Fruit fly (Drosophila melanogaster) whole organism, embryonic: ENCODE data around the gene Fas3.

Source experiments
- Ada2b ChIP-seq: fragments of 200-800 bp; sonication (Bioruptor generic); IDR thresholded peaks from 2 replicates; pipeline ENCODE4 v1.3.6; 2022; ENCODE audit warnings: missing biosample characterization, missing genetic modification characterization
- Blimp-1 ChIP-seq: fragments of 200-800 bp; sonication (Bioruptor generic); optimal IDR thresholded peaks from 3 replicates; lab custom pipeline; 2018; ENCODE audit warnings: missing biosample characterization, missing genetic modification characterization, mild to moderate bottlenecking, moderate library complexity, missing genetic modification reagents
- CG10267 ChIP-seq: fragments of 200-800 bp; sonication (Bioruptor generic); optimal IDR thresholded peaks from 2 replicates; lab custom pipeline; 2018; ENCODE audit warnings: missing biosample characterization, mild to moderate bottlenecking, missing genetic modification characterization, moderate library complexity
- CG10565 ChIP-seq: fragments of 200-800 bp; sonication (Bioruptor generic); optimal IDR thresholded peaks from 3 replicates; lab custom pipeline; 2016; ENCODE audit warnings: missing biosample characterization, mild to moderate bottlenecking, missing genetic modification characterization
- CG11560 ChIP-seq: fragments of 200-800 bp; sonication (Bioruptor generic); IDR thresholded peaks from 3 replicates; pipeline ENCODE4 v1.3.6; 2022; ENCODE audit warnings: missing biosample characterization, missing genetic modification characterization
- CG12299 ChIP-seq: fragments of 200-800 bp; sonication (Bioruptor generic); optimal IDR thresholded peaks from 2 replicates; lab custom pipeline; 2018; ENCODE audit warnings: missing biosample characterization, mild to moderate bottlenecking, missing genetic modification characterization
- CG12391 ChIP-seq: fragments of 200-800 bp; sonication (Bioruptor generic); optimal IDR thresholded peaks from 3 replicates; lab custom pipeline; 2018; ENCODE audit warnings: missing biosample characterization, mild to moderate bottlenecking, missing genetic modification characterization, moderate library complexity
- CG17186 ChIP-seq: fragments of 200-800 bp; sonication (Bioruptor generic); optimal IDR thresholded peaks from 3 replicates; lab custom pipeline; 2017; ENCODE audit warnings: missing biosample characterization, missing genetic modification reagents, missing genetic modification characterization
- CG17802 ChIP-seq: fragments of 200-800 bp; sonication (Bioruptor generic); optimal IDR thresholded peaks from 2 replicates; lab custom pipeline; 2018; ENCODE audit warnings: missing biosample characterization, mild to moderate bottlenecking, missing genetic modification characterization, moderate library complexity
- CG18262 ChIP-seq: fragments of 200-800 bp; optimal IDR thresholded peaks from 3 replicates; lab custom pipeline; 2019; ENCODE audit warnings: missing biosample characterization, mild to moderate bottlenecking, missing genetic modification characterization, moderate library complexity
- CG18764 ChIP-seq: fragments of 200-800 bp; sonication (Bioruptor generic); optimal IDR thresholded peaks from 3 replicates; lab custom pipeline; 2016; ENCODE audit warnings: missing biosample characterization, missing genetic modification characterization
- CG2678 ChIP-seq: fragments of 200-800 bp; sonication (Bioruptor generic); optimal IDR thresholded peaks from 3 replicates; lab custom pipeline; 2019; ENCODE audit warnings: missing biosample characterization, mild to moderate bottlenecking, missing genetic modification characterization, moderate library complexity
- CG2712 ChIP-seq: fragments of 200-800 bp; optimal IDR thresholded peaks from 3 replicates; lab custom pipeline; 2019; ENCODE audit warnings: missing biosample characterization, mild to moderate bottlenecking, missing genetic modification characterization, moderate library complexity
- CG2889 ChIP-seq: fragments of 200-800 bp; sonication (Bioruptor generic); IDR thresholded peaks from 3 replicates; pipeline ENCODE4 v1.3.6; 2022; ENCODE audit warnings: missing biosample characterization, missing genetic modification characterization
- CG31224 ChIP-seq: fragments of 200-800 bp; sonication (Bioruptor generic); IDR thresholded peaks from 2 replicates; pipeline ENCODE4 v1.3.6; 2022; ENCODE audit warnings: missing biosample characterization, missing genetic modification characterization
- CG4404 ChIP-seq: fragments of 200-800 bp; sonication (Bioruptor generic); IDR thresholded peaks from 2 replicates; pipeline ENCODE4 v1.3.6; 2022; ENCODE audit warnings: missing biosample characterization, missing genetic modification characterization
- CG6689 ChIP-seq: fragments of 200-800 bp; sonication (Bioruptor generic); IDR thresholded peaks from 2 replicates; pipeline ENCODE4 v1.3.6; 2022; ENCODE audit warnings: missing biosample characterization, missing genetic modification characterization
- CG7745 ChIP-seq: fragments of 200-800 bp; sonication (Bioruptor generic); optimal IDR thresholded peaks from 2 replicates; lab custom pipeline; 2018; ENCODE audit warnings: missing biosample characterization, mild to moderate bottlenecking, missing genetic modification characterization, moderate library complexity
- CG8478 ChIP-seq: fragments of >200 bp; optimal IDR thresholded peaks from 2 replicates; lab custom pipeline; 2018
- CTCF ChIP-seq: fragments of 200-800 bp; sonication (Bioruptor generic); optimal IDR thresholded peaks from 2 replicates; lab custom pipeline; 2017; ENCODE audit warnings: missing biosample characterization, mild to moderate bottlenecking, missing genetic modification characterization, moderate library complexity
- Dek ChIP-seq: fragments of 200-800 bp; sonication (Bioruptor generic); optimal IDR thresholded peaks from 3 replicates; lab custom pipeline; 2019; ENCODE audit warnings: missing biosample characterization, mild to moderate bottlenecking, missing genetic modification characterization, moderate library complexity
- Drgx ChIP-seq: fragments of 200-800 bp; sonication (Bioruptor generic); IDR thresholded peaks from 2 replicates; pipeline ENCODE4 v1.3.6; 2022; ENCODE audit warnings: missing biosample characterization, missing genetic modification characterization
- E2f1 ChIP-seq: fragments of 200-800 bp; sonication (Bioruptor generic); IDR thresholded peaks from 2 replicates; pipeline ENCODE4 v1.3.6; 2022; ENCODE audit warnings: missing biosample characterization, missing genetic modification characterization
- Ets65A ChIP-seq: fragments of 200-800 bp; sonication (Bioruptor generic); peaks from one replicate; lab custom pipeline; 2016; ENCODE audit warnings: missing biosample characterization, missing genetic modification characterization
- HLH54F ChIP-seq: fragments of 200-800 bp; sonication (Bioruptor generic); optimal IDR thresholded peaks from 3 replicates; lab custom pipeline; 2016; ENCODE audit warnings: missing biosample characterization, missing genetic modification characterization
- Hand ChIP-seq: fragments of 200-800 bp; sonication (Bioruptor generic); optimal IDR thresholded peaks from 2 replicates; lab custom pipeline; 2017; ENCODE audit warnings: mild to moderate bottlenecking, missing biosample characterization, missing genetic modification reagents, missing genetic modification characterization
- Nf-YB ChIP-seq: fragments of 200-800 bp; sonication (Bioruptor generic); optimal IDR thresholded peaks from 3 replicates; lab custom pipeline; 2019; ENCODE audit warnings: missing biosample characterization, mild to moderate bottlenecking, missing genetic modification characterization, moderate library complexity
- Nf-YC ChIP-seq: fragments of 200-800 bp; optimal IDR thresholded peaks from 3 replicates; lab custom pipeline; 2019; ENCODE audit warnings: missing biosample characterization, mild to moderate bottlenecking, missing genetic modification characterization, moderate library complexity
- YL-1 ChIP-seq: fragments of 200-800 bp; sonication (Bioruptor generic); optimal IDR thresholded peaks from 3 replicates; lab custom pipeline; 2017; ENCODE audit warnings: missing biosample characterization, mild to moderate bottlenecking, missing genetic modification characterization
- ab ChIP-seq: fragments of 200-800 bp; sonication (Bioruptor generic); optimal IDR thresholded peaks from 2 replicates; lab custom pipeline; 2016; ENCODE audit warnings: missing biosample characterization, missing genetic modification characterization
- bsh ChIP-seq, 2 experiments: fragments of 200-800 bp; sonication (Bioruptor generic); optimal IDR thresholded peaks; 2 replicates each; lab custom pipeline; 2017 to 2018; ENCODE audit warnings: mild to moderate bottlenecking in 2 of 2, missing biosample characterization in 2 of 2, missing genetic modification characterization in 2 of 2, moderate library complexity in 1 of 2
- chinmo ChIP-seq: fragments of 200-800 bp; sonication (Bioruptor generic); IDR thresholded peaks from 4 replicates; pipeline ENCODE4 v1.3.6; 2022; ENCODE audit warnings: missing biosample characterization, missing genetic modification characterization; ENCODE audit not compliant: partially characterized antibody
- fd96Cb ChIP-seq: fragments of 200-800 bp; sonication (Bioruptor generic); optimal IDR thresholded peaks from 2 replicates; lab custom pipeline; 2018; ENCODE audit warnings: missing biosample characterization, mild to moderate bottlenecking, missing genetic modification characterization, moderate library complexity
- gcm2 ChIP-seq: fragments of 200-800 bp; sonication (Bioruptor generic); optimal IDR thresholded peaks from 2 replicates; lab custom pipeline; 2016; ENCODE audit warnings: missing biosample characterization, missing genetic modification characterization
- grau ChIP-seq: fragments of 200-800 bp; optimal IDR thresholded peaks from 3 replicates; lab custom pipeline; 2019; ENCODE audit warnings: missing biosample characterization, mild to moderate bottlenecking, missing genetic modification characterization, moderate library complexity
- lola ChIP-seq, 3 experiments: fragments of >200 bp in 2 of 3; fragments of 200-800 bp in 1 of 3; sonication (Bioruptor generic) in 1 of 3; optimal IDR thresholded peaks; 2 replicates each; lab custom pipeline; 2017 to 2019; ENCODE audit warnings: missing biosample characterization in 3 of 3, missing genetic modification characterization in 3 of 3, mild to moderate bottlenecking in 1 of 3, moderate library complexity in 1 of 3
- lov ChIP-seq, 2 experiments: fragments of 200-800 bp in 1 of 2; fragments of >200 bp in 1 of 2; sonication (Bioruptor generic) in 1 of 2; IDR thresholded peaks in 1 of 2; optimal IDR thresholded peaks in 1 of 2; 2 replicates in 1 of 2; 3 replicates in 1 of 2; pipeline versions ENCODE4 v1.3.6 to Lab custom; 2017 to 2022; ENCODE audit warnings: missing biosample characterization in 1 of 2, missing genetic modification characterization in 1 of 2
- pnt ChIP-seq: fragments of 200-800 bp; sonication (Bioruptor generic); optimal IDR thresholded peaks from 3 replicates; lab custom pipeline; 2016; ENCODE audit warnings: missing biosample characterization, missing genetic modification characterization
- ranshi ChIP-seq: fragments of 200-800 bp; sonication (Bioruptor generic); IDR thresholded peaks from 2 replicates; pipeline ENCODE4 v1.3.6; 2022; ENCODE audit warnings: missing biosample characterization, missing genetic modification characterization
- sd ChIP-seq: fragments of 200-800 bp; sonication (Bioruptor generic); optimal IDR thresholded peaks from 3 replicates; lab custom pipeline; 2018; ENCODE audit warnings: missing biosample characterization, mild to moderate bottlenecking, missing genetic modification characterization, moderate library complexity
- sens ChIP-seq: fragments of 200-800 bp; sonication (Bioruptor generic); peaks from one replicate; lab custom pipeline; 2016; ENCODE audit warnings: missing biosample characterization, missing genetic modification characterization
- shn ChIP-seq: fragments of 200-800 bp; sonication (Bioruptor generic); optimal IDR thresholded peaks from 3 replicates; lab custom pipeline; 2016; ENCODE audit warnings: missing biosample characterization, missing genetic modification characterization
- sna ChIP-seq: fragments of 200-800 bp; sonication (Bioruptor generic); IDR thresholded peaks from 2 replicates; pipeline ENCODE4 v1.3.6; 2022; ENCODE audit warnings: missing biosample characterization, missing genetic modification characterization; ENCODE audit not compliant: partially characterized antibody
- ssp ChIP-seq: fragments of 200-800 bp; sonication (Bioruptor generic); IDR thresholded peaks from 2 replicates; pipeline ENCODE4 v1.3.6; 2022; ENCODE audit warnings: missing biosample characterization, missing genetic modification characterization
- twi ChIP-seq: fragments of 200-800 bp; optimal IDR thresholded peaks from 2 replicates; lab custom pipeline; 2019; ENCODE audit warnings: missing biosample characterization, mild to moderate bottlenecking, missing genetic modification characterization, moderate library complexity
- wdn ChIP-seq: fragments of 200-800 bp; sonication (Bioruptor generic); IDR thresholded peaks from 2 replicates; pipeline ENCODE4 v1.3.6; 2022; ENCODE audit warnings: missing biosample characterization, missing genetic modification characterization

Gene Fas3

dm6 chr2L:18345194-18345593, 25.3 kb downstream of the Fas3 start (continued):
- TF ChIP-seq pnt (GFP tag; lab: Kevin White, UChicago), result no peak
- TF ChIP-seq CG2889 (GFP tag; lab: Robert Waterston, UW), result no peak

DNA sequence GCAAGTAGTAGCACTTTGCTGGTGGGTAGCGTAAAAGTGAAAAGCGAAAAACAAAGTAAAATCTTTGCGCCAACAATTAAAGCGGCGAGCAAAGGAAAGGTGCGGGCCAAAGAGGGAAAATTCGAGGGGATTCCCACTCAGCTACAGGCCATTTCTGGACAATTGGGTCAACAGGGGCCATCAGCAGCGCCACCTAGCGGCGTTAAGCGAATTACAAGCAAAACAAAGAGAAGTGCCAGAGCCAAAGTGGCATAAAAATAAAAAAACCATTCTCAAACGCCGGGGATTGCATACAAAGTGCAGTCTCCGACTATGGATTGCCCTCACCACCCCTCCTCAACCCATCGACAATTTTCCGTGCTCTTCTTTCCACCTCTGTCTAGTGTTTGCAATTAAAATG, 28.0 kb downstream of the Fas3 start:
- peak; percentile 85 for TF ChIP-seq CTCF (GFP tag; lab: Kevin White, UChicago)
- peak; percentile 7 for TF ChIP-seq sens (GFP tag; lab: Kevin White, UChicago)
- no peak for TF ChIP-seq Ets65A
- TF ChIP-seq chinmo (GFP tag; lab: Robert Waterston, UW), result 0 out of 4 replicates have a peak, but pooled peaks have one; percentile 11

dm6 chr2L:18348626-18349025, 28.7 kb downstream of the Fas3 start:
- peak; percentile 0 for TF ChIP-seq CG2712 (tag; lab: Kevin White, UChicago)
- TF ChIP-seq lov (optimal IDR thresholded peaks at IDR 0.05; lab: Kevin White, UChicago), result no peak
- 0 out of 3 replicates have a peak, but pooled peaks have one; percentile 12 for TF ChIP-seq lov (GFP tag; IDR thresholded peaks at IDR 0.05; lab: Robert Waterston, UW)
- no peak for TF ChIP-seq CG17802 (tag; lab: Kevin White, UChicago)
- TF ChIP-seq Drgx (GFP tag; lab: Robert Waterston, UW), result peak; percentile 48
- TF ChIP-seq sens (GFP tag; lab: Kevin White, UChicago), result peak; percentile 3
- no peak for TF ChIP-seq Ada2b (GFP tag; lab: Robert Waterston, UW)
- peak; percentile 13 for TF ChIP-seq Blimp-1 (GFP tag; lab: Kevin White, UChicago)
- peak; percentile 35 for TF ChIP-seq sd
- peak; percentile 31 to 35 for TF ChIP-seq bsh (GFP tag; optimal IDR thresholded peaks at IDR 0.05; lab: Kevin White, UChicago)

dm6 chr2L:18352808-18353207, 32.9 kb downstream of the Fas3 start:
- TF ChIP-seq E2f1 (GFP tag; lab: Robert Waterston, UW) (no peak), CG18764 (GFP tag; lab: Kevin White, UChicago) (no peak), CG11560 (tag; lab: Robert Waterston, UW) (no peak), CG18262 (tag; lab: Kevin White, UChicago) (peak; percentile 19), CG10267 (no peak), CG2678 (tag; lab: Kevin White, UChicago) (no peak), shn (GFP tag; lab: Kevin White, UChicago) (no peak), CG4404 (GFP tag; lab: Robert Waterston, UW) (no peak), grau (tag; lab: Kevin White, UChicago) (no peak), Nf-YC (tag; lab: Kevin White, UChicago) (no peak), ab (GFP tag; lab: Kevin White, UChicago) (no peak), Dek (no peak), CG31224 (GFP tag; lab: Robert Waterston, UW) (no peak), Hand (GFP tag; lab: Kevin White, UChicago) (no peak), twi (tag; lab: Kevin White, UChicago) (no peak), wdn (GFP tag; lab: Robert Waterston, UW) (no peak), CG17186 (GFP tag; lab: Kevin White, UChicago) (no peak), ranshi (no peak), CG10565 (GFP tag; lab: Kevin White, UChicago) (no peak), Nf-YB (no peak), CG12299 (tag; lab: Kevin White, UChicago) (no peak), CG7745 (tag; lab: Kevin White, UChicago) (no peak), lola (GFP tag; optimal IDR thresholded peaks at IDR 0.05; lab: Kevin White, UChicago) (no peak), HLH54F (no peak), ssp (GFP tag; lab: Robert Waterston, UW) (no peak), YL-1 (GFP tag; lab: Kevin White, UChicago) (no peak), gcm2 (GFP tag; lab: Kevin White, UChicago) (no peak), sna (GFP tag; lab: Robert Waterston, UW) (no peak), CG8478 (lab: Kevin White, UChicago) (no peak), CG6689 (no peak), bsh (GFP tag; optimal IDR thresholded peaks at IDR 0.05; lab: Kevin White, UChicago) (peak in 1 of 2 experiments; percentile 29), fd96Cb (tag; lab: Kevin White, UChicago) (no peak), CG12391 (tag; lab: Kevin White, UChicago) (no peak)
